Fruit fly (Drosophila melanogaster) whole organism, embryonic: ENCODE data around the gene Elp6.

Experiments used
- Antp ChIP-seq: fragments of 200-800 bp; sonication (Bioruptor generic); optimal IDR thresholded peaks from 3 replicates; lab custom pipeline; 2016; ENCODE audit warnings: missing biosample characterization, missing genetic modification characterization
- Atf3 ChIP-seq: fragments of 200-800 bp; sonication (Bioruptor generic); optimal IDR thresholded peaks from 3 replicates; lab custom pipeline; 2016; ENCODE audit warnings: missing biosample characterization, missing genetic modification characterization
- Bteb2 ChIP-seq: fragments of 200-800 bp; sonication (Bioruptor generic); optimal IDR thresholded peaks from 2 replicates; lab custom pipeline; 2016; ENCODE audit warnings: missing biosample characterization, missing genetic modification characterization
- CG11085 ChIP-seq: fragments of 200-800 bp; sonication (Bioruptor generic); IDR thresholded peaks from 2 replicates; pipeline ENCODE4 v1.3.6; 2022; ENCODE audit warnings: missing biosample characterization, missing genetic modification characterization
- CG11560 ChIP-seq: fragments of 200-800 bp; sonication (Bioruptor generic); IDR thresholded peaks from 3 replicates; pipeline ENCODE4 v1.3.6; 2022; ENCODE audit warnings: missing biosample characterization, missing genetic modification characterization
- CG11695 ChIP-seq: fragments of 200-800 bp; sonication (Bioruptor generic); IDR thresholded peaks from 3 replicates; pipeline ENCODE4 v1.3.6; 2022; ENCODE audit warnings: missing biosample characterization, missing genetic modification characterization
- CG1529 ChIP-seq: fragments of 200-800 bp; sonication (Bioruptor generic); optimal IDR thresholded peaks from 3 replicates; lab custom pipeline; 2018; ENCODE audit warnings: missing biosample characterization, missing genetic modification characterization
- CG15479 ChIP-seq: fragments of 200-800 bp; sonication (Bioruptor generic); optimal IDR thresholded peaks from 3 replicates; lab custom pipeline; 2019; ENCODE audit warnings: missing biosample characterization, mild to moderate bottlenecking, missing genetic modification characterization, moderate library complexity
- CG15514 ChIP-seq: fragments of 200-800 bp; sonication (Bioruptor generic); optimal IDR thresholded peaks from 3 replicates; lab custom pipeline; 2017; ENCODE audit warnings: missing biosample characterization, missing genetic modification characterization, mild to moderate bottlenecking, moderate library complexity, missing genetic modification reagents
- CG18262 ChIP-seq: fragments of 200-800 bp; optimal IDR thresholded peaks from 3 replicates; lab custom pipeline; 2019; ENCODE audit warnings: missing biosample characterization, mild to moderate bottlenecking, missing genetic modification characterization, moderate library complexity
- CG18476 ChIP-seq: fragments of 200-800 bp; sonication (Bioruptor generic); optimal IDR thresholded peaks from 2 replicates; lab custom pipeline; 2016; ENCODE audit warnings: missing biosample characterization, mild to moderate bottlenecking, missing genetic modification characterization
- CG18764 ChIP-seq: fragments of 200-800 bp; sonication (Bioruptor generic); optimal IDR thresholded peaks from 3 replicates; lab custom pipeline; 2016; ENCODE audit warnings: missing biosample characterization, missing genetic modification characterization
- CG2116 ChIP-seq: fragments of 200-800 bp; sonication (Bioruptor generic); optimal IDR thresholded peaks from 3 replicates; lab custom pipeline; 2018; ENCODE audit warnings: missing biosample characterization, mild to moderate bottlenecking, missing genetic modification characterization
- CG2202 ChIP-seq: fragments of 200-800 bp; sonication (Bioruptor generic); optimal IDR thresholded peaks from 2 replicates; lab custom pipeline; 2018; ENCODE audit warnings: missing biosample characterization, mild to moderate bottlenecking, missing genetic modification characterization
- CG3065 ChIP-seq: fragments of 200-800 bp; sonication (Bioruptor generic); optimal IDR thresholded peaks from 2 replicates; lab custom pipeline; 2016; ENCODE audit warnings: missing biosample characterization, missing genetic modification characterization
- CG31388 ChIP-seq: fragments of 200-800 bp; sonication (Bioruptor generic); optimal IDR thresholded peaks from 2 replicates; lab custom pipeline; 2016; ENCODE audit warnings: missing biosample characterization, missing genetic modification characterization
- CG32772 ChIP-seq: fragments of 200-800 bp; sonication (Bioruptor generic); IDR thresholded peaks from 2 replicates; pipeline ENCODE4 v1.3.6; 2022; ENCODE audit warnings: missing biosample characterization, missing genetic modification characterization
- CG5953 ChIP-seq: fragments of 200-800 bp; sonication (Bioruptor generic); IDR thresholded peaks from 2 replicates; pipeline ENCODE4 v1.3.6; 2022; ENCODE audit warnings: missing biosample characterization, missing genetic modification characterization
- CG7357 ChIP-seq: fragments of 200-800 bp; sonication (Bioruptor generic); IDR thresholded peaks from 3 replicates; pipeline ENCODE4 v1.3.6; 2022; ENCODE audit warnings: missing biosample characterization, missing genetic modification characterization
- CG9609 ChIP-seq: fragments of 200-800 bp; sonication (Bioruptor generic); optimal IDR thresholded peaks from 3 replicates; lab custom pipeline; 2016; ENCODE audit warnings: missing biosample characterization, missing genetic modification characterization
- CHES-1-like ChIP-seq: fragments of 200-800 bp; sonication (Bioruptor generic); optimal IDR thresholded peaks from 2 replicates; lab custom pipeline; 2016; ENCODE audit warnings: missing biosample characterization, missing genetic modification characterization
- CTCF ChIP-seq: fragments of 200-800 bp; sonication (Bioruptor generic); optimal IDR thresholded peaks from 2 replicates; lab custom pipeline; 2017; ENCODE audit warnings: missing biosample characterization, mild to moderate bottlenecking, missing genetic modification characterization, moderate library complexity
- Elba2 ChIP-seq: fragments of 200-800 bp; sonication (Bioruptor generic); optimal IDR thresholded peaks from 3 replicates; lab custom pipeline; 2016; ENCODE audit warnings: missing biosample characterization, missing genetic modification characterization
- Ets97D ChIP-seq: fragments of 200-800 bp; sonication (Bioruptor generic); optimal IDR thresholded peaks from 3 replicates; lab custom pipeline; 2016; ENCODE audit warnings: missing biosample characterization, missing genetic modification characterization
- Gug ChIP-seq: fragments of 200-800 bp; sonication (Bioruptor generic); IDR thresholded peaks from 4 replicates; pipeline ENCODE4 v1.3.6; 2022; ENCODE audit warnings: missing biosample characterization, missing genetic modification characterization
- HLH3B ChIP-seq: fragments of 200-800 bp; sonication (Bioruptor generic); IDR thresholded peaks from 2 replicates; pipeline ENCODE4 v1.3.6; 2022; ENCODE audit warnings: missing biosample characterization, missing genetic modification characterization
- HLH54F ChIP-seq: fragments of 200-800 bp; sonication (Bioruptor generic); optimal IDR thresholded peaks from 3 replicates; lab custom pipeline; 2016; ENCODE audit warnings: missing biosample characterization, missing genetic modification characterization
- Hr51 ChIP-seq, 2 experiments: fragments of 200-800 bp; sonication (Bioruptor generic); optimal IDR thresholded peaks; 2 replicates in 1 of 2; 3 replicates in 1 of 2; lab custom pipeline; 2016 to 2018; ENCODE audit warnings: missing biosample characterization in 2 of 2, missing genetic modification characterization in 2 of 2, mild to moderate bottlenecking in 1 of 2, moderate library complexity in 1 of 2
- NK7.1 ChIP-seq: fragments of 200-800 bp; sonication (Bioruptor generic); optimal IDR thresholded peaks from 3 replicates; lab custom pipeline; 2016; ENCODE audit warnings: missing biosample characterization, missing genetic modification characterization
- Oaz ChIP-seq: fragments of 200-800 bp; sonication (Bioruptor generic); IDR thresholded peaks from 2 replicates; pipeline ENCODE4 v1.3.6; 2022; ENCODE audit warnings: missing biosample characterization, missing genetic modification characterization
- Opbp ChIP-seq: fragments of 200-800 bp; sonication (Bioruptor generic); IDR thresholded peaks from 3 replicates; pipeline ENCODE4 v1.3.6; 2022; ENCODE audit warnings: missing biosample characterization, missing genetic modification characterization; ENCODE audit not compliant: partially characterized antibody
- Sox100B ChIP-seq: fragments of 200-800 bp; sonication (Bioruptor generic); optimal IDR thresholded peaks from 3 replicates; lab custom pipeline; 2018; ENCODE audit warnings: missing biosample characterization, mild to moderate bottlenecking, missing genetic modification characterization
- Trl ChIP-seq, 3 experiments: fragments of >200 bp in 2 of 3; fragments of 200-800 bp in 1 of 3; sonication (Bioruptor generic) in 1 of 3; optimal IDR thresholded peaks; 2 replicates in 1 of 3; 3 replicates in 2 of 3; lab custom pipeline; 2016 to 2017; ENCODE audit warnings: missing biosample characterization in 1 of 3, missing genetic modification characterization in 1 of 3
- bsh ChIP-seq, 2 experiments: fragments of 200-800 bp; sonication (Bioruptor generic); optimal IDR thresholded peaks; 2 replicates each; lab custom pipeline; 2017 to 2018; ENCODE audit warnings: mild to moderate bottlenecking in 2 of 2, missing biosample characterization in 2 of 2, missing genetic modification characterization in 2 of 2, moderate library complexity in 1 of 2
- cas ChIP-seq: fragments of 200-800 bp; sonication (Bioruptor generic); IDR thresholded peaks from 2 replicates; pipeline ENCODE4 v1.3.6; 2022; ENCODE audit warnings: missing biosample characterization, missing genetic modification characterization
- gce ChIP-seq: fragments of 200-800 bp; sonication (Bioruptor generic); IDR thresholded peaks from 3 replicates; pipeline ENCODE4 v1.3.6; 2022; ENCODE audit warnings: missing biosample characterization, missing genetic modification characterization
- grau ChIP-seq: fragments of 200-800 bp; optimal IDR thresholded peaks from 3 replicates; lab custom pipeline; 2019; ENCODE audit warnings: missing biosample characterization, mild to moderate bottlenecking, missing genetic modification characterization, moderate library complexity
- h ChIP-seq: fragments of >200 bp; optimal IDR thresholded peaks from 2 replicates; lab custom pipeline; 2017
- luna ChIP-seq: fragments of 200-800 bp; sonication (Bioruptor generic); optimal IDR thresholded peaks from 2 replicates; lab custom pipeline; 2016; ENCODE audit warnings: missing biosample characterization, missing genetic modification characterization
- prd ChIP-seq, 3 experiments: fragments of >200 bp in 2 of 3; fragments of 200-800 bp in 1 of 3; sonication (Bioruptor generic) in 1 of 3; optimal IDR thresholded peaks in 2 of 3; IDR thresholded peaks in 1 of 3; 2 replicates in 2 of 3; 3 replicates in 1 of 3; pipeline versions ENCODE4 v1.3.6 to Lab custom; 2017 to 2022; ENCODE audit warnings: missing biosample characterization in 1 of 3, missing genetic modification characterization in 1 of 3
- run ChIP-seq: fragments of 200-800 bp; sonication (Bioruptor generic); optimal IDR thresholded peaks from 3 replicates; lab custom pipeline; 2018; ENCODE audit warnings: missing biosample characterization, mild to moderate bottlenecking, missing genetic modification characterization
- sd ChIP-seq: fragments of 200-800 bp; sonication (Bioruptor generic); optimal IDR thresholded peaks from 3 replicates; lab custom pipeline; 2018; ENCODE audit warnings: missing biosample characterization, mild to moderate bottlenecking, missing genetic modification characterization, moderate library complexity
- shn ChIP-seq: fragments of 200-800 bp; sonication (Bioruptor generic); optimal IDR thresholded peaks from 3 replicates; lab custom pipeline; 2016; ENCODE audit warnings: missing biosample characterization, missing genetic modification characterization
- sr ChIP-seq: fragments of 200-800 bp; sonication (Bioruptor generic); IDR thresholded peaks from 3 replicates; pipeline ENCODE4 v1.3.6; 2022; ENCODE audit warnings: missing biosample characterization, missing genetic modification characterization
- stc ChIP-seq: fragments of 200-800 bp; sonication (Bioruptor generic); IDR thresholded peaks from 2 replicates; pipeline ENCODE4 v1.3.6; 2022; ENCODE audit warnings: missing biosample characterization, missing genetic modification characterization
- sug ChIP-seq: fragments of 200-800 bp; optimal IDR thresholded peaks from 2 replicates; lab custom pipeline; 2019; ENCODE audit warnings: missing biosample characterization, mild to moderate bottlenecking, missing genetic modification characterization, moderate library complexity
- twi ChIP-seq: fragments of 200-800 bp; optimal IDR thresholded peaks from 2 replicates; lab custom pipeline; 2019; ENCODE audit warnings: missing biosample characterization, mild to moderate bottlenecking, missing genetic modification characterization, moderate library complexity
- wek ChIP-seq: fragments of 200-800 bp; sonication (Bioruptor generic); optimal IDR thresholded peaks from 3 replicates; lab custom pipeline; 2018; ENCODE audit warnings: missing biosample characterization, mild to moderate bottlenecking, missing genetic modification characterization, moderate library complexity
- zen ChIP-seq: fragments of 200-800 bp; sonication (Bioruptor generic); optimal IDR thresholded peaks from 3 replicates; lab custom pipeline; 2018; ENCODE audit warnings: missing biosample characterization, mild to moderate bottlenecking, missing genetic modification characterization, moderate library complexity

Gene Elp6

dm6 chr3R:13400902-13401721 is 34.4 kb upstream of the Elp6 start (continued):
- peak; percentile 25 to 26 for TF ChIP-seq Trl (optimal IDR thresholded peaks at IDR 0.05; lab: Kevin White, UChicago)
- peak; percentile 88 for TF ChIP-seq Trl (GFP tag; optimal IDR thresholded peaks at IDR 0.05; lab: Kevin White, UChicago)
- TF ChIP-seq prd (optimal IDR thresholded peaks at IDR 0.05; lab: Kevin White, UChicago), result no peak
- TF ChIP-seq prd (GFP tag; IDR thresholded peaks at IDR 0.05; lab: Robert Waterston, UW), result peak; percentile 89
- no peak for TF ChIP-seq CG15479
- TF ChIP-seq Sox100B (GFP tag; lab: Kevin White, UChicago), result peak; percentile 85
- TF ChIP-seq CG18764 (GFP tag; lab: Kevin White, UChicago), result peak; percentile 62
- TF ChIP-seq NK7.1 (GFP tag; lab: Kevin White, UChicago), result peak; percentile 58
- TF ChIP-seq gce (GFP tag; lab: Robert Waterston, UW), result peak; percentile 81; the same call in 2 of the 3 replicates
- peak; percentile 71 for TF ChIP-seq CG3065 (GFP tag; lab: Kevin White, UChicago)
- peak; percentile 95 for TF ChIP-seq CG18262 (tag; lab: Kevin White, UChicago)
- peak; percentile 88 for TF ChIP-seq Antp
- peak; percentile 93 for TF ChIP-seq grau (tag; lab: Kevin White, UChicago)
- peak; percentile 89 for TF ChIP-seq CG2202 (tag; lab: Kevin White, UChicago)
- peak; percentile 73 for TF ChIP-seq luna
- peak; percentile 61; the same call in 3 of the 4 replicates for TF ChIP-seq Gug (GFP tag; lab: Robert Waterston, UW)
- peak; percentile 43 for TF ChIP-seq CTCF (GFP tag; lab: Kevin White, UChicago)
- TF ChIP-seq CG2116 (GFP tag; lab: Kevin White, UChicago), result peak; percentile 64
- peak; percentile 92 for TF ChIP-seq shn
- peak; percentile 61 for TF ChIP-seq CG31388
- peak; percentile 80 for TF ChIP-seq twi (tag; lab: Kevin White, UChicago)
- peak; percentile 88 for TF ChIP-seq CG9609 (GFP tag; lab: Kevin White, UChicago)
- TF ChIP-seq h (lab: Kevin White, UChicago), result no peak
- no peak for TF ChIP-seq sr
- peak; percentile 72; the same call in 2 of the 3 replicates for TF ChIP-seq CG7357
- TF ChIP-seq zen (tag; lab: Kevin White, UChicago), result peak; percentile 78
- peak; percentile 89 for TF ChIP-seq CHES-1-like (GFP tag; lab: Kevin White, UChicago)
- TF ChIP-seq CG11560 (tag; lab: Robert Waterston, UW), result peak; percentile 62; the same call in 2 of the 3 replicates
- TF ChIP-seq sd (tag; lab: Kevin White, UChicago), result peak; percentile 73
- 0 out of 2 replicates have a peak, but pooled peaks have one; percentile 41 for TF ChIP-seq cas (GFP tag; lab: Robert Waterston, UW)
- peak; percentile 85 for TF ChIP-seq HLH3B (GFP tag; lab: Robert Waterston, UW)
- peak; percentile 50 for TF ChIP-seq Ets97D (GFP tag; lab: Kevin White, UChicago)
- no peak for TF ChIP-seq CG11085
- TF ChIP-seq Bteb2 (GFP tag; lab: Kevin White, UChicago), result peak; percentile 89
- TF ChIP-seq CG11695, result peak; percentile 91
- peak; percentile 89 for TF ChIP-seq CG1529
- TF ChIP-seq run, result peak; percentile 73
- peak; percentile 61 for TF ChIP-seq wek
- TF ChIP-seq Atf3 (GFP tag; lab: Kevin White, UChicago), result peak; percentile 87
- TF ChIP-seq Hr51 (GFP tag; optimal IDR thresholded peaks at IDR 0.05; lab: Kevin White, UChicago), result peak; percentile 86 to 93
- TF ChIP-seq HLH54F (GFP tag; lab: Kevin White, UChicago), result peak; percentile 86
- peak; percentile 71 for TF ChIP-seq CG18476 (GFP tag; lab: Kevin White, UChicago)
- peak; percentile 86; the same call in 1 of the 2 replicates for TF ChIP-seq stc (GFP tag; lab: Robert Waterston, UW)
- peak; percentile 60; the same call in 1 of the 2 replicates for TF ChIP-seq Oaz (GFP tag; lab: Robert Waterston, UW)
- TF ChIP-seq Opbp, result no peak
- peak; percentile 76 for TF ChIP-seq sug
- peak; percentile 70 for TF ChIP-seq CG5953 (GFP tag; lab: Robert Waterston, UW)
- peak; percentile 90 to 91 for TF ChIP-seq bsh (GFP tag; optimal IDR thresholded peaks at IDR 0.05; lab: Kevin White, UChicago)
- peak; percentile 80 for TF ChIP-seq CG15514
- TF ChIP-seq CG32772 (GFP tag; lab: Robert Waterston, UW), result peak; percentile 83
- TF ChIP-seq Elba2, result no peak
